Fruit fly (Drosophila melanogaster): ENCODE results near the gene GAA1.

The GAA1 gene

dm6 chrX:5880139-5880924 is 7.2 kb upstream of the GAA1 start (continued):
- TF ChIP-seq gsb (GFP tag; IDR thresholded peaks at IDR 0.05) (peak; percentile 29; the same call in 1 of the 2 replicates), Ada2b (GFP tag; IDR thresholded peaks at IDR 0.05) (peak; percentile 52), CG7963 (GFP tag; IDR thresholded peaks at IDR 0.05; ENCODE audit: partially characterized antibody) (no peak), CG16813 (GFP tag; IDR thresholded peaks at IDR 0.05; ENCODE audit: partially characterized antibody) (no peak), E2f1 (GFP tag; IDR thresholded peaks at IDR 0.05) (0 out of 2 replicates have a peak, but pooled peaks have one; percentile 31), her (GFP tag; optimal IDR thresholded peaks at IDR 0.05) (peak; percentile 33), sob (GFP tag; IDR thresholded peaks at IDR 0.05) (peak; percentile 48; the same call in 1 of the 2 replicates), CG17912 (GFP tag; optimal IDR thresholded peaks at IDR 0.05) (peak; percentile 24), pho (GFP tag; optimal IDR thresholded peaks at IDR 0.05) (peak; percentile 51), nerfin-2 (GFP tag; IDR thresholded peaks at IDR 0.05; ENCODE audit: partially characterized antibody) (no peak), da (GFP tag; optimal IDR thresholded peaks at IDR 0.05) (no peak), Hand (GFP tag; optimal IDR thresholded peaks at IDR 0.05) (no peak), hth (optimal IDR thresholded peaks at IDR 0.05) (no peak), caup (GFP tag; optimal IDR thresholded peaks at IDR 0.05; ENCODE audit: severe bottlenecking) (peak; percentile 29), CG34376 (GFP tag; optimal IDR thresholded peaks at IDR 0.05) (peak; percentile 31), CG11696 (GFP tag; IDR thresholded peaks at IDR 0.05) (no peak), gt (GFP tag; IDR thresholded peaks at IDR 0.05) (no peak), Antp (GFP tag; optimal IDR thresholded peaks at IDR 0.05) (peak; percentile 14), CG7987 (GFP tag; optimal IDR thresholded peaks at IDR 0.05) (peak; percentile 62), CG3838 (GFP tag; optimal IDR thresholded peaks at IDR 0.05) (no peak), twi (tag; optimal IDR thresholded peaks at IDR 0.05) (peak; percentile 21), CG15269 (tag; optimal IDR thresholded peaks at IDR 0.05) (peak; percentile 62), CG14667 (GFP tag; IDR thresholded peaks at IDR 0.05) (no peak), Bteb2 (GFP tag; optimal IDR thresholded peaks at IDR 0.05) (no peak), dati (GFP tag; IDR thresholded peaks at IDR 0.05) (no peak), CG10462 (GFP tag; optimal IDR thresholded peaks at IDR 0.05) (no peak), tup (GFP tag; optimal IDR thresholded peaks at IDR 0.05) (no peak), so (GFP tag; IDR thresholded peaks at IDR 0.05) (no peak), fru (optimal IDR thresholded peaks at IDR 0.05) (no peak), tio (GFP tag; optimal IDR thresholded peaks at IDR 0.05) (no peak), CG32772 (GFP tag; IDR thresholded peaks at IDR 0.05) (0 out of 2 replicates have a peak, but pooled peaks have one; percentile 11), CG2678 (tag; optimal IDR thresholded peaks at IDR 0.05) (peak; percentile 70), CG3065 (GFP tag; optimal IDR thresholded peaks at IDR 0.05) (no peak), croc (GFP tag; conservative IDR thresholded peaks at IDR 0.05) (0 out of 3 replicates have a peak, but pooled peaks have one; percentile 22), stwl (tag; optimal IDR thresholded peaks at IDR 0.05) (no peak), Oli (tag; optimal IDR thresholded peaks at IDR 0.05) (peak; percentile 46), tap (tag; optimal IDR thresholded peaks at IDR 0.05) (no peak), run (tag; optimal IDR thresholded peaks at IDR 0.05) (no peak), otp (GFP tag; IDR thresholded peaks at IDR 0.05) (0 out of 3 replicates have a peak, but pooled peaks have one; percentile 13), trem (tag; optimal IDR thresholded peaks at IDR 0.05) (peak; percentile 18), eve (GFP tag; optimal IDR thresholded peaks at IDR 0.05) (no peak), kay (GFP tag; optimal IDR thresholded peaks at IDR 0.05) (no peak), hb (GFP tag; IDR thresholded peaks at IDR 0.05; ENCODE audit: partially characterized antibody) (no peak), CG18476 (GFP tag; optimal IDR thresholded peaks at IDR 0.05) (no peak), sima (GFP tag; optimal IDR thresholded peaks at IDR 0.05) (no peak), CG1602 (GFP tag; optimal IDR thresholded peaks at IDR 0.05) (no peak), dm (GFP tag; optimal IDR thresholded peaks at IDR 0.05) (peak; percentile 2), CG17829 (tag; optimal IDR thresholded peaks at IDR 0.05) (peak; percentile 39), nau (GFP tag; optimal IDR thresholded peaks at IDR 0.05) (peak; percentile 40), CG31224 (GFP tag; IDR thresholded peaks at IDR 0.05) (no peak)

Data from whole organism, embryonic.